Fruit fly (Drosophila melanogaster): ENCODE data around the gene Kcmf1.

Kcmf1 gene

dm6 chr3R:9033619-9034401 is 19.1 kb upstream of the Kcmf1 start (continued):
- TF ChIP-seq Jarid2 (GFP tag; optimal IDR thresholded peaks at IDR 0.05) (peak; percentile 92), CG13123 (GFP tag; optimal IDR thresholded peaks at IDR 0.05) (peak; percentile 60), Dref (GFP tag; IDR thresholded peaks at IDR 0.05) (no peak), Opbp (GFP tag; IDR thresholded peaks at IDR 0.05; ENCODE audit: partially characterized antibody) (peak; percentile 62; the same call in 2 of the 3 replicates), wor (GFP tag; IDR thresholded peaks at IDR 0.05) (peak; percentile 32; the same call in 1 of the 2 replicates), onecut (GFP tag; IDR thresholded peaks at IDR 0.05) (peak; percentile 60), CG12391 (tag; optimal IDR thresholded peaks at IDR 0.05) (peak; percentile 94), slbo (GFP tag; IDR thresholded peaks at IDR 0.05) (peak; percentile 59; the same call in 1 of the 2 replicates), pho (GFP tag; optimal IDR thresholded peaks at IDR 0.05) (peak; percentile 33), CG5953 (GFP tag; IDR thresholded peaks at IDR 0.05) (no peak), CG34224 (GFP tag; IDR thresholded peaks at IDR 0.05; ENCODE audit: partially characterized antibody) (0 out of 3 replicates have a peak, but pooled peaks have one; percentile 15), CG17612 (GFP tag; IDR thresholded peaks at IDR 0.05) (no peak), kay (GFP tag; optimal IDR thresholded peaks at IDR 0.05) (peak; percentile 66), nmo (GFP tag; optimal IDR thresholded peaks at IDR 0.05) (peak; percentile 88), CG7987 (GFP tag; optimal IDR thresholded peaks at IDR 0.05) (no peak), CG12219 (GFP tag; optimal IDR thresholded peaks at IDR 0.05) (peak; percentile 65), TFAM (GFP tag; optimal IDR thresholded peaks at IDR 0.05) (no peak), Blimp-1 (GFP tag; optimal IDR thresholded peaks at IDR 0.05) (peak; percentile 73), CG1792 (GFP tag; optimal IDR thresholded peaks at IDR 0.05) (no peak), hbn (GFP tag; IDR thresholded peaks at IDR 0.05; ENCODE audit: partially characterized antibody) (no peak), CG15011 (GFP tag; optimal IDR thresholded peaks at IDR 0.05) (peak; percentile 79), CG3726 (GFP tag; IDR thresholded peaks at IDR 0.05) (no peak), zen (tag; optimal IDR thresholded peaks at IDR 0.05) (peak; percentile 72), wek (GFP tag; optimal IDR thresholded peaks at IDR 0.05) (no peak), CG11560 (tag; IDR thresholded peaks at IDR 0.05) (no peak), CG10543 (GFP tag; optimal IDR thresholded peaks at IDR 0.05) (peak; percentile 91), az2 (GFP tag; optimal IDR thresholded peaks at IDR 0.05) (peak; percentile 75), HmgD (GFP tag; optimal IDR thresholded peaks at IDR 0.05) (no peak), dm (GFP tag; optimal IDR thresholded peaks at IDR 0.05) (no peak), CG9609 (GFP tag; optimal IDR thresholded peaks at IDR 0.05) (peak; percentile 45), CG9797 (GFP tag; optimal IDR thresholded peaks at IDR 0.05) (no peak), cato (GFP tag; optimal IDR thresholded peaks at IDR 0.05; ENCODE audit: borderline replicate concordance) (no peak), CG17361 (GFP tag; IDR thresholded peaks at IDR 0.05) (peak; percentile 94), nau (GFP tag; optimal IDR thresholded peaks at IDR 0.05) (peak; percentile 80), CG4328 (GFP tag; optimal IDR thresholded peaks at IDR 0.05) (peak; percentile 81), crp (GFP tag; optimal IDR thresholded peaks at IDR 0.05) (peak; percentile 47 to 78), CG14050 (GFP tag; IDR thresholded peaks at IDR 0.05) (peak; percentile 67), jigr1 (GFP tag; IDR thresholded peaks at IDR 0.05) (peak; percentile 40; the same call in 1 of the 3 replicates), CG31365 (tag; optimal IDR thresholded peaks at IDR 0.05) (peak; percentile 10), da (GFP tag; optimal IDR thresholded peaks at IDR 0.05) (no peak), CG14014 (GFP tag; IDR thresholded peaks at IDR 0.05) (peak; percentile 51; the same call in 1 of the 2 replicates), HLH4C (GFP tag; IDR thresholded peaks at IDR 0.05; ENCODE audit: partially characterized antibody) (no peak; the same call in 2 of the 3 replicates), sug (tag; optimal IDR thresholded peaks at IDR 0.05) (peak; percentile 89), Hr3 (GFP tag; optimal IDR thresholded peaks at IDR 0.05) (peak; percentile 63), CG6854 (GFP tag; optimal IDR thresholded peaks at IDR 0.05) (peak; percentile 64), en (GFP tag; optimal IDR thresholded peaks at IDR 0.05) (peak; percentile 4), Med (GFP tag) (peak; percentile 87), CG17359 (tag; optimal IDR thresholded peaks at IDR 0.05) (peak; percentile 74)
